Fruit fly (Drosophila melanogaster): ENCODE data around the gene CG45067.

Gene CG45067

dm6 chr3L:3141411-3141810 is 27.1 kb upstream of the CG45067 start (continued):
- TF ChIP-seq row (GFP tag; IDR thresholded peaks at IDR 0.05) (no peak), GATAe (GFP tag; conservative IDR thresholded peaks at IDR 0.05) (no peak), pho (GFP tag; optimal IDR thresholded peaks at IDR 0.05) (no peak), CG12155 (GFP tag; optimal IDR thresholded peaks at IDR 0.05) (no peak), Max (GFP tag; optimal IDR thresholded peaks at IDR 0.05) (no peak), caup (GFP tag; optimal IDR thresholded peaks at IDR 0.05; ENCODE audit: severe bottlenecking) (no peak), CG3838 (GFP tag; optimal IDR thresholded peaks at IDR 0.05) (no peak), sisA (GFP tag; IDR thresholded peaks at IDR 0.05) (no peak), CG9609 (GFP tag; optimal IDR thresholded peaks at IDR 0.05) (no peak), Spps (tag; optimal IDR thresholded peaks at IDR 0.05) (peak; percentile 59), Fer2 (tag; optimal IDR thresholded peaks at IDR 0.05) (no peak), CG42726 (GFP tag; IDR thresholded peaks at IDR 0.05; ENCODE audit: partially characterized antibody) (no peak), CG18764 (GFP tag; optimal IDR thresholded peaks at IDR 0.05) (no peak), CG13424 (tag; optimal IDR thresholded peaks at IDR 0.05) (no peak), ase (GFP tag; IDR thresholded peaks at IDR 0.05) (no peak), Six4 (GFP tag; optimal IDR thresholded peaks at IDR 0.05) (no peak), BtbVII (GFP tag; optimal IDR thresholded peaks at IDR 0.05) (no peak), H15 (GFP tag; IDR thresholded peaks at IDR 0.05) (no peak), CG11456 (GFP tag; IDR thresholded peaks at IDR 0.05) (no peak), CG11085 (GFP tag; IDR thresholded peaks at IDR 0.05) (no peak), CG7556 (GFP tag; optimal IDR thresholded peaks at IDR 0.05) (no peak), esg (GFP tag; conservative IDR thresholded peaks at IDR 0.05) (no peak), E2f1 (GFP tag; IDR thresholded peaks at IDR 0.05) (no peak), CG6654 (GFP tag; optimal IDR thresholded peaks at IDR 0.05) (no peak), CTCF (GFP tag; optimal IDR thresholded peaks at IDR 0.05) (no peak), CG7372 (GFP tag; IDR thresholded peaks at IDR 0.05) (no peak), odd (GFP tag; optimal IDR thresholded peaks at IDR 0.05) (no peak), gsb-n (tag; optimal IDR thresholded peaks at IDR 0.05) (peak; percentile 50)

dm6 chr3L:3134064-3134545 is 19.8 kb upstream of the CG45067 start:
- TF ChIP-seq Deaf1 (tag; optimal IDR thresholded peaks at IDR 0.05): peak; percentile 59
- peak; percentile 26 for TF ChIP-seq Hmr (GFP tag; optimal IDR thresholded peaks at IDR 0.05)
- no peak for TF ChIP-seq Lhr (GFP tag; optimal IDR thresholded peaks at IDR 0.05)
- no peak for TF ChIP-seq Elba2 (GFP tag; optimal IDR thresholded peaks at IDR 0.05)
- TF ChIP-seq CG12659 (GFP tag; optimal IDR thresholded peaks at IDR 0.05): peak; percentile 2
- no peak for TF ChIP-seq Myb (GFP tag; optimal IDR thresholded peaks at IDR 0.05)
- peak; percentile 52; the same call in 2 of the 3 replicates for TF ChIP-seq row (GFP tag; IDR thresholded peaks at IDR 0.05)
- 0 out of 2 replicates have a peak, but pooled peaks have one; percentile 25 for TF ChIP-seq vvl (GFP tag; IDR thresholded peaks at IDR 0.05)
- TF ChIP-seq CG4360 (GFP tag; IDR thresholded peaks at IDR 0.05): no peak
- peak; percentile 63 for TF ChIP-seq CG15269 (tag; optimal IDR thresholded peaks at IDR 0.05)
- no peak for TF ChIP-seq mirr (GFP tag; optimal IDR thresholded peaks at IDR 0.05)
- peak; percentile 10 for TF ChIP-seq Fer3 (tag; optimal IDR thresholded peaks at IDR 0.05)
- TF ChIP-seq grau (tag; optimal IDR thresholded peaks at IDR 0.05): peak; percentile 35
- TF ChIP-seq CG18262 (tag; optimal IDR thresholded peaks at IDR 0.05): peak; percentile 15
- peak in 1 of 2 experiments; percentile 45 for TF ChIP-seq Hr51 (GFP tag; optimal IDR thresholded peaks at IDR 0.05)
- TF ChIP-seq Bdp1 (GFP tag; optimal IDR thresholded peaks at IDR 0.05): no peak
- no peak for TF ChIP-seq pum (GFP tag; optimal IDR thresholded peaks at IDR 0.05)
- TF ChIP-seq caup (GFP tag; optimal IDR thresholded peaks at IDR 0.05; ENCODE audit: severe bottlenecking): peak; percentile 14
- TF ChIP-seq CG11456 (GFP tag; IDR thresholded peaks at IDR 0.05): 0 out of 3 replicates have a peak, but pooled peaks have one; percentile 7
- TF ChIP-seq CG3281 (GFP tag; optimal IDR thresholded peaks at IDR 0.05): peak; percentile 32
- TF ChIP-seq CG16779 (GFP tag; IDR thresholded peaks at IDR 0.05): no peak
- TF ChIP-seq cwo (GFP tag; optimal IDR thresholded peaks at IDR 0.05): peak; percentile 20
- peak; percentile 87 for TF ChIP-seq Med (GFP tag)
- peak; percentile 36; the same call in 1 of the 2 replicates for TF ChIP-seq Bgb (GFP tag; IDR thresholded peaks at IDR 0.05; ENCODE audit: partially characterized antibody)
- TF ChIP-seq lilli (GFP tag; optimal IDR thresholded peaks at IDR 0.05): no peak
- peak; percentile 38 for TF ChIP-seq scrt (GFP tag; optimal IDR thresholded peaks at IDR 0.05)

Measured in whole organism, embryonic.